Worm (Caenorhabditis elegans) whole organism, late embryonic: ENCODE results near the gene rab-33.

Experiments used
- ama-1 ChIP-seq: fragments of 150-350 bp; optimal IDR thresholded peaks from 2 replicates; lab custom pipeline; 2014
- ceh-6 ChIP-seq: fragments of 200-800 bp; sonication (Bioruptor generic); optimal IDR thresholded peaks from 2 replicates; lab custom pipeline; 2018; ENCODE audit warnings: mild to moderate bottlenecking, missing genetic modification characterization, missing compliant biosample characterization
- fax-1 ChIP-seq: sonication (generic microtip); optimal IDR thresholded peaks from 2 replicates; lab custom pipeline; 2016; ENCODE audit warnings: missing genotype, missing genetic modification characterization, missing compliant biosample characterization
- fkh-6 ChIP-seq: sonication (generic microtip); optimal IDR thresholded peaks from 2 replicates; lab custom pipeline; 2016; ENCODE audit warnings: missing genetic modification characterization, missing compliant biosample characterization
- lin-11 ChIP-seq: fragments of 200-800 bp; sonication (Bioruptor generic); optimal IDR thresholded peaks from 2 replicates; lab custom pipeline; 2018; ENCODE audit warnings: mild to moderate bottlenecking, missing genetic modification characterization, missing compliant biosample characterization
- madf-2 ChIP-seq: sonication (generic microtip); optimal IDR thresholded peaks from 2 replicates; lab custom pipeline; 2017; ENCODE audit warnings: missing genetic modification characterization, missing compliant biosample characterization
- nhr-11 ChIP-seq: fragments of 150-350 bp; optimal IDR thresholded peaks from 2 replicates; lab custom pipeline; 2014; ENCODE audit warnings: missing biosample characterization, missing genetic modification characterization
- pax-1 ChIP-seq: fragments of 150-350 bp; optimal IDR thresholded peaks from 2 replicates; lab custom pipeline; 2014; ENCODE audit warnings: missing biosample characterization, missing genetic modification characterization
- pha-4 ChIP-seq: fragments of 150-350 bp; optimal IDR thresholded peaks from 2 replicates; lab custom pipeline; 2018; ENCODE audit warnings: missing biosample characterization, missing genetic modification reagents, missing genetic modification characterization
- pqm-1 ChIP-seq: sonication (generic microtip); optimal IDR thresholded peaks from 2 replicates; lab custom pipeline; 2016; ENCODE audit warnings: missing genetic modification characterization, missing compliant biosample characterization
- rnt-1 ChIP-seq: sonication (generic microtip); optimal IDR thresholded peaks from 2 replicates; lab custom pipeline; 2016; ENCODE audit warnings: missing genetic modification characterization, missing compliant biosample characterization
- unc-42 ChIP-seq: sonication (generic microtip); optimal IDR thresholded peaks from 2 replicates; lab custom pipeline; 2016; ENCODE audit warnings: missing genotype, missing genetic modification characterization, missing compliant biosample characterization
- unc-86 ChIP-seq: sonication (generic microtip); optimal IDR thresholded peaks from 2 replicates; lab custom pipeline; 2016; ENCODE audit warnings: missing genetic modification characterization, missing compliant biosample characterization

ce11 chrIII:10538757-10539213, 35.1 kb upstream of the rab-33 start, which contains the start of gene nlp-68:
- no peak for TF ChIP-seq fax-1
- TF ChIP-seq fkh-6 (tag; lab: Kevin White, UChicago): no peak
- no peak for TF ChIP-seq unc-86 (tag; lab: Kevin White, UChicago)
- no peak for TF ChIP-seq ama-1 (lab: Kevin White, UChicago)
- TF ChIP-seq pqm-1: no peak
- TF ChIP-seq rnt-1 (tag; lab: Kevin White, UChicago): no peak
- no peak for TF ChIP-seq nhr-11 (tag; lab: Kevin White, UChicago)
- no peak for TF ChIP-seq pha-4
- TF ChIP-seq unc-42: no peak
- TF ChIP-seq pax-1: no peak
- no peak for TF ChIP-seq madf-2
- no peak for TF ChIP-seq lin-11 (tag; lab: Kevin White, UChicago)
- TF ChIP-seq ceh-6 (GFP tag; lab: Kevin White, UChicago): no peak
